Fruit fly (Drosophila melanogaster): ENCODE measurements around the gene CG13733.
A peak's percentile ranks its signal among the peaks of the same experiment; 100 is the strongest.

The CG13733 gene

DNA sequence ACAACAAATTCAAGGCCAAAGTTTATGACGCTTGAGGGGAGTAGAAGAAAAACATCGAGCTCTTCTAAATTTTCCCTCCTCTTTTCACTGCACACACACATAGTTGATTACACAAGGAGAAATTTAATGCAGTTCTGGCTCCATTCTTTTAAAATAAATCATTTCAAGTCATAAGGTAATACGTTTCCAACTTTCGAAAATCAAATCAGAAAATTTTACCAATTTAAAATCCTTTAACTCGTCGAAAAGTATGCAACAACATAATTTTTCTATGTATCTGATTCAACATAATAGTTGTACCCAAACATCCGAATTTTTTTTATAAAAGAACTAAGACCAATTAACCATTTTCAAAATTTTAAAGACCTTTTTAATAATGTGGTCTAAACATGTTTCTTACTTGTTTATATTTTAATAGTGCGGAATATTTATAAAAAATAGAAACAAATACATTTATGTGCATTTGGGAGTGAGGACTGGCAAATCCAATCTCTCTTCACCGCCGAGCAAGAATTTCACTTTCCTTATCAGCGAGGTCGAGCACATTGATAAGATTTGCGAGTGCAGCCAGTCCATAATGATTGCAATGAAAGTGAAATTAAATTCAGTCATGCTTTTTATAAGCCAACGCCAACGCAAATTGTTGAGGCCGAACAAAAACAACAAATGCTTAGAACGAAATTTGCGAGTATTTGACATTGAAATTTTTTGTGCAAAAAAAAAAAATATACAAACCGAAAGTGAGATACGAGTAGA lies 27.5 kb upstream of the CG13733 start (continued):
- no peak for TF ChIP-seq Ets97D (GFP tag; optimal IDR thresholded peaks at IDR 0.05)
- TF ChIP-seq CG2120 (GFP tag; optimal IDR thresholded peaks at IDR 0.05): peak; percentile 34
- no peak for TF ChIP-seq MTF-1 (GFP tag; optimal IDR thresholded peaks at IDR 0.05; ENCODE audit: borderline replicate concordance)
- no peak for TF ChIP-seq ATbp (GFP tag; optimal IDR thresholded peaks at IDR 0.05)
- 0 out of 2 replicates have a peak, but pooled peaks have one; percentile 23 for TF ChIP-seq CG17328 (GFP tag; IDR thresholded peaks at IDR 0.05)
- TF ChIP-seq CG31365 (tag; optimal IDR thresholded peaks at IDR 0.05): no peak
- TF ChIP-seq ato (GFP tag; IDR thresholded peaks at IDR 0.05; ENCODE audit: partially characterized antibody): no peak
- TF ChIP-seq az2 (GFP tag; optimal IDR thresholded peaks at IDR 0.05): peak; percentile 5
- TF ChIP-seq unc-4 (GFP tag; IDR thresholded peaks at IDR 0.05; ENCODE audit: partially characterized antibody): no peak
- TF ChIP-seq fu2 (GFP tag; optimal IDR thresholded peaks at IDR 0.05): no peak
- TF ChIP-seq gt (GFP tag; IDR thresholded peaks at IDR 0.05): no peak
- no peak for TF ChIP-seq sc (optimal IDR thresholded peaks at IDR 0.05)
- TF ChIP-seq sc (GFP tag; optimal IDR thresholded peaks at IDR 0.05): no peak
- TF ChIP-seq Hr78 (GFP tag; optimal IDR thresholded peaks at IDR 0.05): no peak
- TF ChIP-seq CG33557 (GFP tag; optimal IDR thresholded peaks at IDR 0.05): no peak
- no peak for TF ChIP-seq CG9437 (GFP tag; optimal IDR thresholded peaks at IDR 0.05)
- TF ChIP-seq corto (GFP tag; optimal IDR thresholded peaks at IDR 0.05): peak; percentile 42
- TF ChIP-seq bab2 (GFP tag; optimal IDR thresholded peaks at IDR 0.05): no peak
- TF ChIP-seq Bgb (GFP tag; IDR thresholded peaks at IDR 0.05; ENCODE audit: partially characterized antibody): no peak
- peak; percentile 11 for TF ChIP-seq Hsf (GFP tag; optimal IDR thresholded peaks at IDR 0.05)
- TF ChIP-seq tio (GFP tag; optimal IDR thresholded peaks at IDR 0.05): peak; percentile 23
- TF ChIP-seq CG4820 (GFP tag; optimal IDR thresholded peaks at IDR 0.05): no peak
- TF ChIP-seq CG13624 (GFP tag; optimal IDR thresholded peaks at IDR 0.05): no peak
- no peak for TF ChIP-seq hbn (GFP tag; IDR thresholded peaks at IDR 0.05; ENCODE audit: partially characterized antibody)
- TF ChIP-seq CG10959 (GFP tag; IDR thresholded peaks at IDR 0.05): no peak
- TF ChIP-seq CHES-1-like (GFP tag; optimal IDR thresholded peaks at IDR 0.05): no peak
- no peak for TF ChIP-seq CG3726 (GFP tag; IDR thresholded peaks at IDR 0.05)
- TF ChIP-seq lbe (GFP tag; optimal IDR thresholded peaks at IDR 0.05): peak; percentile 21
- no peak for TF ChIP-seq tll (GFP tag; optimal IDR thresholded peaks at IDR 0.05)
- peak; percentile 10 for TF ChIP-seq CG17359 (tag; optimal IDR thresholded peaks at IDR 0.05)
- TF ChIP-seq vfl (GFP tag; optimal IDR thresholded peaks at IDR 0.05): no peak
- no peak for TF ChIP-seq CG4617 (GFP tag; optimal IDR thresholded peaks at IDR 0.05; ENCODE audit: borderline replicate concordance)
- no peak for TF ChIP-seq CG7963 (GFP tag; IDR thresholded peaks at IDR 0.05; ENCODE audit: partially characterized antibody)
- TF ChIP-seq CG13123 (GFP tag; optimal IDR thresholded peaks at IDR 0.05): no peak
- TF ChIP-seq twi (tag; optimal IDR thresholded peaks at IDR 0.05): no peak
- no peak for TF ChIP-seq esg (GFP tag; conservative IDR thresholded peaks at IDR 0.05)
- no peak for TF ChIP-seq CG12219 (GFP tag; optimal IDR thresholded peaks at IDR 0.05)
- TF ChIP-seq sd (tag; optimal IDR thresholded peaks at IDR 0.05): no peak
- peak; percentile 14 for TF ChIP-seq grau (tag; optimal IDR thresholded peaks at IDR 0.05)
- TF ChIP-seq gce (GFP tag; IDR thresholded peaks at IDR 0.05): no peak
- TF ChIP-seq CG17912 (GFP tag; optimal IDR thresholded peaks at IDR 0.05): no peak
- 0 out of 2 replicates have a peak, but pooled peaks have one; percentile 14 for TF ChIP-seq Drgx (GFP tag; IDR thresholded peaks at IDR 0.05)
- TF ChIP-seq Six4 (GFP tag; optimal IDR thresholded peaks at IDR 0.05): no peak
- TF ChIP-seq wor (GFP tag; IDR thresholded peaks at IDR 0.05): no peak
- TF ChIP-seq Atf3 (GFP tag; optimal IDR thresholded peaks at IDR 0.05): no peak
- TF ChIP-seq crp (GFP tag; optimal IDR thresholded peaks at IDR 0.05): no peak
- no peak for TF ChIP-seq C15 (GFP tag; IDR thresholded peaks at IDR 0.05)
- 0 out of 2 replicates have a peak, but pooled peaks have one; percentile 5 for TF ChIP-seq CG9932 (GFP tag; IDR thresholded peaks at IDR 0.05)
- no peak for TF ChIP-seq CG8388 (GFP tag; optimal IDR thresholded peaks at IDR 0.05)
